Worm (Caenorhabditis elegans): ENCODE results near the gene stdh-4.

stdh-4 gene

DNA sequence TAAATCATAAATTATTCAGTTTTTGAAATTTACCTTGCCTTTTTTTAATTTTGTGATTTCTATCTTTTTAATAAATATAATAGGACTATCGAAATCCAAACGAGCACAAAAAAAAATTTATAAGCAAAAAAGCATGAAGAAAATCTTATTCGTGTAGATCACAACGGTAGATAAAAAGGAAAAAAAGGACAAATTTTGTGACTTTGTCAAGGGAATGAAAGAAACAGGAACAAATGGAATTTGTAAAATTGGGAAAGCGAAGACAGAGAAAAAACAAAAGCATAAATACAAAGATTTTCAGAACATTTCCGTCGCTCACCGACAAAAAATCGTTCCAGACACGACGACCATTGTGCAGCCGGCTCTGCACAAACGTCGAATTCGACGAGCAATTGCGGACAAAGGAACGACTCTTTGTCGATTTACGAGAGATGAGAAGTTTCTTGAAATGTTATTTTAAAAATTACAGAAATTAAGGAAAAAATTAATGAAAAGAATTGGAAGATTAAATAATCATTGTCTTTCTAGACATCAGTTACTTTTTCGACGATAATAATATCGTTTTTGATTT, 30.2 kb upstream of the stdh-4 start, which contains the start of gene F45F2.10:
TSS of gene F45F2.10 (minus strand) at position 51 of the 571 bp plus-strand sequence.
- TF ChIP-seq efl-1 (optimal IDR thresholded peaks at IDR 0.05) (peak; percentile 28 to 36), efl-1 (GFP tag; optimal IDR thresholded peaks at IDR 0.05 in 1 of 2) (peak; percentile 41 to 91), efl-3 (GFP tag; optimal IDR thresholded peaks at IDR 0.05) (no peak), skn-1 (tag; optimal IDR thresholded peaks at IDR 0.05) (no peak), dpl-1 (GFP tag; optimal IDR thresholded peaks at IDR 0.05) (peak in 2 of 3 experiments; percentile 29 to 33), lin-35 (GFP tag; optimal IDR thresholded peaks at IDR 0.05) (peak; percentile 29 to 51), rnt-1 (tag; optimal IDR thresholded peaks at IDR 0.05) (peak; percentile 27), nhr-19 (GFP tag; conservative IDR thresholded peaks at IDR 0.05) (no peak), C16A3.4 (tag; optimal IDR thresholded peaks at IDR 0.05) (peak; percentile 33), swsn-7 (tag; optimal IDR thresholded peaks at IDR 0.05) (peak; percentile 17), F16B12.6 (tag; optimal IDR thresholded peaks at IDR 0.05) (peak; percentile 83)

DNA sequence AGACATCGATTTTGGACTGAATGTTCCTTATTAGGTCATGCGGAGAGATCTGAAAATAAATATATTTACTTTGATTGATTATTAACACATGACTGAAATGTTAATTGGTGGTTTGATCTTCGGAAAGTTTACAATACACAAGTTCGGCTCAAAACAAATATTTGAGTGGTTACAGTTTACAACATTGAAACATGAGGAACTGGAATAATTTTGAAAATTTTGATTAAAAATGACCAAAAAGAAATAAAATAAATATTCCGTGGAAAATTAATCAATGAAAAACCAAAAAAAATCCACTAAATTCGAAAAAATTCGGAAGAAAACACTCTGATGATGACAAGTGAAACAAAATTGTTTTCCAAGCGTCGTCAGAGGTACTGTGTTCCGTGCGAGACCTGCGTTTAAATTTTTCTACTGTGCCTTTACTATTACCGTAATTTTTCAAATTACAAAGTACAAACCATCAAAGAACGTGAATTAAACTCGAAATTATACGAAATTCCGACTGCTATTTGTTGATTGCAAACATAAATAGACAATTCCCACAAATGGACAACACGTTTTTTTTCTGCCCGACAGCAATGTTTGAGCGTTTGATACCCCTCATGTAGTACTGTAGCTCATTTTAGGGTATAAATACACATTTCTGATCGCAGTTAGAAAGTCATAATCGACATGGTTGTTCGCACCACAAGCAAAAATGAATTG, 28.1 kb upstream of the stdh-4 start, which contains the start of the genes F45F2.11 and otpl-7:
TSS of gene F45F2.11 (minus strand) at position 51 of the 708 bp plus-strand sequence.
TSS of gene otpl-7 (plus strand) at position 658 of the 708 bp plus-strand sequence.
- TF ChIP-seq jun-1 (tag; optimal IDR thresholded peaks at IDR 0.05) (no peak), elt-2 (tag; optimal IDR thresholded peaks at IDR 0.05) (no peak), unc-130 (tag; optimal IDR thresholded peaks at IDR 0.05) (no peak), unc-98 (GFP tag; IDR thresholded peaks at IDR 0.05) (no peak), vab-15 (tag; optimal IDR thresholded peaks at IDR 0.05) (no peak), lin-13 (GFP tag; optimal IDR thresholded peaks at IDR 0.05) (no peak), aly-2 (tag; optimal IDR thresholded peaks at IDR 0.05) (no peak), mab-9 (GFP tag; IDR thresholded peaks at IDR 0.05) (no peak), nhr-237 (tag; optimal IDR thresholded peaks at IDR 0.05) (no peak), blmp-1 (tag; optimal IDR thresholded peaks at IDR 0.05) (no peak), tlp-1 (tag; optimal IDR thresholded peaks at IDR 0.05) (no peak), zip-4 (GFP tag; optimal IDR thresholded peaks at IDR 0.05) (no peak), fkh-10 (GFP tag; optimal IDR thresholded peaks at IDR 0.05) (no peak), irx-1 (tag; optimal IDR thresholded peaks at IDR 0.05) (no peak), mdl-1 (tag; optimal IDR thresholded peaks at IDR 0.05) (no peak), hlh-17 (GFP tag; optimal IDR thresholded peaks at IDR 0.05; ENCODE audit: borderline replicate concordance) (no peak), swsn-7 (tag; optimal IDR thresholded peaks at IDR 0.05) (no peak), C16A3.4 (tag; optimal IDR thresholded peaks at IDR 0.05) (no peak), ztf-11 (tag; optimal IDR thresholded peaks at IDR 0.05) (no peak)

- TF ChIP-seq sptf-1 (tag; optimal IDR thresholded peaks at IDR 0.05) (no peak), egl-13 (tag; optimal IDR thresholded peaks at IDR 0.05) (no peak), hlh-4 (tag; optimal IDR thresholded peaks at IDR 0.05) (no peak), efl-3 (GFP tag; optimal IDR thresholded peaks at IDR 0.05) (no peak), nhr-77 (tag; optimal IDR thresholded peaks at IDR 0.05) (no peak), fkh-10 (GFP tag; optimal IDR thresholded peaks at IDR 0.05) (no peak), hlh-17 (GFP tag; optimal IDR thresholded peaks at IDR 0.05; ENCODE audit: borderline replicate concordance) (no peak), lin-14 (GFP tag; optimal IDR thresholded peaks at IDR 0.05) (no peak), lir-3 (tag; optimal IDR thresholded peaks at IDR 0.05; ENCODE audit: poor library complexity) (no peak), ceh-8 (GFP tag; optimal IDR thresholded peaks at IDR 0.05) (no peak), pag-3 (tag; optimal IDR thresholded peaks at IDR 0.05; ENCODE audit: borderline replicate concordance, insufficient read depth) (no peak)
These were observed 23.3 kb upstream of the stdh-4 start, which contains the start of gene otpl-6 for ce11 chrV:8525774-8526173. TSS of gene otpl-6 (plus strand) at chrV:8526074.

All from whole organism, L1 larva.